Fruit fly (Drosophila melanogaster) whole organism, wandering third instar larva: ENCODE measurements around the gene CG9098.

Experiments
- Abd-B ChIP-seq: fragments of >200 bp; optimal IDR thresholded peaks from 2 replicates; lab custom pipeline; 2017; ENCODE audit warnings: missing biosample characterization, missing genetic modification characterization
- CG32264 ChIP-seq: fragments of 200-800 bp; sonication (Bioruptor generic); optimal IDR thresholded peaks from 2 replicates; lab custom pipeline; 2016; ENCODE audit warnings: missing biosample characterization, missing genetic modification characterization
- CG9705 ChIP-seq: fragments of 200-800 bp; sonication (Bioruptor generic); optimal IDR thresholded peaks from 2 replicates; lab custom pipeline; 2018; ENCODE audit warnings: missing biosample characterization, mild to moderate bottlenecking, missing genetic modification characterization
- CrebA ChIP-seq: fragments of 200-800 bp; sonication (Bioruptor generic); optimal IDR thresholded peaks from 2 replicates; lab custom pipeline; 2016; ENCODE audit warnings: missing biosample characterization, mild to moderate bottlenecking, missing genetic modification characterization, borderline replicate concordance
- Dfd ChIP-seq: fragments of >200 bp; optimal IDR thresholded peaks from 2 replicates; lab custom pipeline; 2017; ENCODE audit warnings: missing biosample characterization, missing genetic modification characterization
- Dif ChIP-seq: fragments of 200-275, 200-300 bp; sonication (Bioruptor generic); optimal IDR thresholded peaks from 2 replicates; lab custom pipeline; 2018; ENCODE audit warnings: missing biosample characterization, missing genetic modification characterization; ENCODE audit not compliant: partially characterized antibody
- GATAd ChIP-seq: sonication (Bioruptor generic); optimal IDR thresholded peaks from 2 replicates; lab custom pipeline; 2016; ENCODE audit warnings: missing biosample characterization, missing genetic modification characterization
- HLH106 ChIP-seq: fragments of 200-800 bp; optimal IDR thresholded peaks from 3 replicates; lab custom pipeline; 2019; ENCODE audit warnings: missing biosample characterization, mild to moderate bottlenecking, missing genetic modification characterization, moderate library complexity
- Hnf4 ChIP-seq: fragments of 200-800 bp; sonication (Bioruptor generic); optimal IDR thresholded peaks from 2 replicates; lab custom pipeline; 2016; ENCODE audit warnings: missing biosample characterization, mild to moderate bottlenecking, missing genetic modification characterization
- Hr78 ChIP-seq: fragments of >200 bp; optimal IDR thresholded peaks from 2 replicates; lab custom pipeline; 2017; ENCODE audit warnings: missing biosample characterization, missing genetic modification characterization
- Hr83 ChIP-seq: fragments of 200-300 bp; sonication (Bioruptor generic); optimal IDR thresholded peaks from 2 replicates; lab custom pipeline; 2016; ENCODE audit warnings: missing biosample characterization, mild to moderate bottlenecking, missing genetic modification characterization, moderate library complexity; ENCODE audit not compliant: poor library complexity, severe bottlenecking
- Jra ChIP-seq: sonication (Bioruptor generic); optimal IDR thresholded peaks from 2 replicates; lab custom pipeline; 2016; ENCODE audit warnings: missing biosample characterization, missing genetic modification characterization
- Mio ChIP-seq: sonication (Bioruptor generic); optimal IDR thresholded peaks from 2 replicates; lab custom pipeline; 2016; ENCODE audit warnings: missing biosample characterization, missing genetic modification characterization
- Myc ChIP-seq: fragments of >200 bp; optimal IDR thresholded peaks from 2 replicates; lab custom pipeline; 2017
- N ChIP-seq: fragments of >200 bp; optimal IDR thresholded peaks from 2 replicates; lab custom pipeline; 2018; ENCODE audit warnings: missing biosample characterization, missing external identifiers, missing genetic modification characterization
- OdsH ChIP-seq: fragments of 200-800 bp; sonication (Bioruptor generic); optimal IDR thresholded peaks from 2 replicates; lab custom pipeline; 2016; ENCODE audit warnings: missing biosample characterization, mild to moderate bottlenecking, missing genetic modification characterization
- Rel ChIP-seq, 2 experiments: fragments of 200-800 bp; sonication (Bioruptor generic) in 1 of 2; optimal IDR thresholded peaks; 2 replicates in 1 of 2; 3 replicates in 1 of 2; lab custom pipeline; 2016 to 2019; ENCODE audit warnings: mild to moderate bottlenecking in 2 of 2, missing biosample characterization in 2 of 2, missing genetic modification characterization in 2 of 2, moderate library complexity in 1 of 2
- Sp1 ChIP-seq: fragments of 200-800 bp; sonication (Bioruptor generic); optimal IDR thresholded peaks from 3 replicates; lab custom pipeline; 2019; ENCODE audit warnings: missing biosample characterization, mild to moderate bottlenecking, missing genetic modification characterization, moderate library complexity
- Vsx2 ChIP-seq: fragments of 200-300, 225-300 bp; sonication (Bioruptor generic); optimal IDR thresholded peaks from 2 replicates; lab custom pipeline; 2018; ENCODE audit warnings: missing biosample characterization, missing genetic modification characterization; ENCODE audit not compliant: partially characterized antibody
- br ChIP-seq: fragments of 200-800 bp; sonication (Bioruptor generic); optimal IDR thresholded peaks from 2 replicates; lab custom pipeline; 2016; ENCODE audit warnings: missing biosample characterization, missing genetic modification characterization
- brk ChIP-seq: fragments of 200-800 bp; sonication (Bioruptor generic); optimal IDR thresholded peaks from 2 replicates; lab custom pipeline; 2016; ENCODE audit warnings: missing biosample characterization, mild to moderate bottlenecking, missing genetic modification characterization
- dl ChIP-seq, 2 experiments: fragments of 175-275, 200-275 bp in 1 of 2; fragments of 200-275 bp in 1 of 2; sonication (Bioruptor generic); optimal IDR thresholded peaks; lab custom pipeline; 2018; ENCODE audit warnings: mild to moderate bottlenecking in 2 of 2, missing biosample characterization in 2 of 2, missing genetic modification characterization in 2 of 2, moderate library complexity in 2 of 2; ENCODE audit not compliant: partially characterized antibody in 2 of 2, insufficient read depth in 1 of 2
- dmrt93B ChIP-seq: fragments of 200-800 bp; sonication (Bioruptor generic); optimal IDR thresholded peaks from 2 replicates; lab custom pipeline; 2018; ENCODE audit warnings: missing biosample characterization, mild to moderate bottlenecking, missing genetic modification characterization
- dsf ChIP-seq: sonication (Bioruptor generic); optimal IDR thresholded peaks from 2 replicates; lab custom pipeline; 2016; ENCODE audit warnings: missing biosample characterization, missing genetic modification characterization, borderline replicate concordance
- ey ChIP-seq: fragments of 200-800 bp; sonication (Bioruptor generic); optimal IDR thresholded peaks from 2 replicates; lab custom pipeline; 2016; ENCODE audit warnings: missing biosample characterization, missing genetic modification characterization
- foxo ChIP-seq, 2 experiments: fragments of 200-800 bp; sonication (Bioruptor generic); optimal IDR thresholded peaks; 2 replicates in 1 of 2; 3 replicates in 1 of 2; lab custom pipeline; 2016 to 2017; ENCODE audit warnings: missing biosample characterization in 2 of 2, missing genetic modification characterization in 2 of 2
- fru ChIP-seq: fragments of 200-800 bp; sonication (Bioruptor generic); optimal IDR thresholded peaks from 3 replicates; lab custom pipeline; 2016; ENCODE audit warnings: missing biosample characterization, mild to moderate bottlenecking, missing genetic modification characterization
- h ChIP-seq: fragments of 200-800 bp; sonication (Bioruptor generic); optimal IDR thresholded peaks from 3 replicates; lab custom pipeline; 2016; ENCODE audit warnings: missing biosample characterization, mild to moderate bottlenecking, missing genetic modification characterization
- jim ChIP-seq: fragments of 175-275, 200-325 bp; sonication (Bioruptor generic); optimal IDR thresholded peaks from 2 replicates; lab custom pipeline; 2016; ENCODE audit warnings: missing biosample characterization, mild to moderate bottlenecking, missing genetic modification characterization
- lola ChIP-seq: fragments of >200 bp; optimal IDR thresholded peaks from 2 replicates; lab custom pipeline; 2017; ENCODE audit warnings: missing biosample characterization, missing genetic modification characterization
- pan ChIP-seq: fragments of >200 bp; optimal IDR thresholded peaks from 2 replicates; lab custom pipeline; 2017
- psq ChIP-seq: fragments of 200-800 bp; sonication (Bioruptor generic); optimal IDR thresholded peaks from 3 replicates; lab custom pipeline; 2017; ENCODE audit warnings: missing biosample characterization, mild to moderate bottlenecking, missing genetic modification characterization, moderate library complexity
- rgr ChIP-seq: fragments of 200-800 bp; sonication (Bioruptor generic); optimal IDR thresholded peaks from 3 replicates; lab custom pipeline; 2016; ENCODE audit warnings: missing biosample characterization, mild to moderate bottlenecking, missing genetic modification characterization
- sage ChIP-seq: fragments of 200-800 bp; sonication (Bioruptor generic); optimal IDR thresholded peaks from 2 replicates; lab custom pipeline; 2016; ENCODE audit warnings: missing biosample characterization, mild to moderate bottlenecking, missing genetic modification characterization
- sv ChIP-seq: fragments of 200-800 bp; sonication (Bioruptor generic); optimal IDR thresholded peaks from 3 replicates; lab custom pipeline; 2016; ENCODE audit warnings: missing biosample characterization, missing genetic modification characterization
- tai ChIP-seq: sonication (Bioruptor generic); optimal IDR thresholded peaks from 2 replicates; lab custom pipeline; 2016; ENCODE audit warnings: missing biosample characterization, missing genetic modification characterization
- usp ChIP-seq: fragments of >200 bp; optimal IDR thresholded peaks from 2 replicates; lab custom pipeline; 2017; ENCODE audit warnings: missing biosample characterization, missing genetic modification characterization
- woc ChIP-seq: sonication (Bioruptor generic); optimal IDR thresholded peaks from 2 replicates; lab custom pipeline; 2016; ENCODE audit warnings: missing biosample characterization, mild to moderate bottlenecking, missing genetic modification characterization

Gene CG9098

DNA sequence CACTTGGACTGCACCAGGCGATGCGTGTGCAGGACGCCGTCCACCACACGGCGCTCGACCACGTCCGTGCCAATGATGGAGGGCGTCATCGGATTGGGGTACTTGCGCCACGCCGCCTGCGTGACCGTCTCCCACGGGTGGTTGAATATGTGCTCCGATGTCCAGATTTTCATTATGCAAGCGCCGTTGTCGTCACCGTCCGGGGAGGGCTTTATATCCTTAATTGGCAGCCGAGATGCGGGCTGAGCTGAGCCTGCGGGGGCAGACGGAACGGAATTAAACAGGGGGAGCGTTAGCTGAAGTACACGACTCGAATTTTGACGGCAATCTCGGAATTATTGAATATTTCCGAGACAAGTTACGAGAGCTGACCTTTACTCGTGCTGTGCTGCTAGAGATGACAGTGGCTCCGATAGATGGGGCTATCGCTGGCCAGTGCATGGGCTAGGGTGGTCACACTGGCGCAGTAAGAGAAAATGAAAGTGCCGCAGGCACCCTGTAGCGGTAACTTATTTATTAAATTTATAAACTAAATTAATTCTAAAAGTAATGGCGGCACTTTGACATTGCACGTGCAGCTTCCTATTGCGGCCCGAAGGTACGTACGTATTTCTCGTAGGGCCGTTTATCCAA is 35.5 kb upstream of the CG9098 start, which contains the start of gene IPIP (continued):
- TF ChIP-seq fru (GFP tag; lab: Kevin White, UChicago): peak; percentile 65
- TF ChIP-seq Jra (GFP tag; lab: Kevin White, UChicago): no peak
- TF ChIP-seq psq (GFP tag; lab: Kevin White, UChicago): no peak
- TF ChIP-seq, all 38 proteins: peak for 13

DNA sequence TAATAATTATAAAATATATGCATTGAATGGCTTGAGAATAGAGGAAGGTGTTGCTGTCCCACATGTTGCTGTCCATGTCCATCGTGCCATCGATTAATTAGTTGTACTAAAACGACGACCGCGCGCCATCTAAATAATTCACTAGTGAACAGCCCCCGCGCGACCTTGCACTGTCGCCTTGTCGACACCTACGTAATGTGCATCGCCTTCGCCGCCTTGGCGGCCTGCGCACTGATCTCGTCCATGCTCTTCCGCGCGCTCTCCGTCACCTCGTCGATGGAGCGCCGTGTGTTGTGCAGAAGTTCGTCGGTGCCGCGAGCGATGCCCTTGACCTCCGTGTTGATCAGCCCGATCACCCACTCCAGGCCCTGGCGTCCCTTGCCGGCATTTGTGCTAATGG is 34.7 kb upstream of the CG9098 start:
- TF ChIP-seq CrebA (GFP tag; lab: Kevin White, UChicago) (no peak), Hr78 (GFP tag; lab: Kevin White, UChicago) (no peak)
- TF ChIP-seq, all 38 proteins: peak for 0

DNA sequence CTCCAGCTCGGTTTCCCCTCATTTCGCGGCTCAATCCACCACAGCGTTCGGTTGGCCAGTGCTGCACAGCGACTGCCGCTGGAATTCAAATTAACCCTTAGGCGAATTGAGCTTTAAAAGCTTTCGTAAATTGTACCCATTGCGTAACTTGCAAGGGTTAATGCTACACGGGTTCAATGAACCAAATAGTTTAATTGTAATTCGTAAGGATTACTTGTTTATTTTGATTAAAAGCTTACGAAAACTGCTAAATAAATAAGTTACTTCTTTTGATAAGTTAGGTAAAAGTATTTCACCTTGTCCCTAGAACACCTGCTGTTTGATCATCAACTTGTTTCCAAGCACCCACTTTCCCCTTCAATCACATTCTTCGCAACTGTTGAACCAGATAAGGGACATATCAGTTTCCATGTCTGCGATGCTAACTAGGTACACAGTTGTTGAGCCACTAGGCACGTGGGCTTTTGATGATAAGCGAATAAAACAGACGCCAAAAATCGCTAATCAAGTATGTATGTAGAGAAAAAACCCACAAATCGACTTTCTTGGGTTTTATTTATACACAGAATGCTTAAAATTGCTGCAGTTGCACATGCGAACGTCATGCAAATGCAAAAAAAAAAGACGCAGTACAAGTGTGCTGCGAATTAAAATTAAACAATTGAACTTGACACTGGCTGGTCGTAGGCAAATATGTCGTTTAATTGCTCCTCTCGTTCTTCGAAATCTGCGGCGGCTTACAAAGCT is 34.0 kb upstream of the CG9098 start, which contains the start of gene Pfas:
Gene Pfas (minus strand): TSS at position 79 of the 747 bp plus-strand sequence.
- TF ChIP-seq br (GFP tag; lab: Kevin White, UChicago) (peak; percentile 82), Sp1 (GFP tag; lab: Kevin White, UChicago) (peak; percentile 70), Dfd (GFP tag; lab: Kevin White, UChicago) (no peak), CG9705 (GFP tag; lab: Kevin White, UChicago) (peak; percentile 54), sv (peak; percentile 19), N (GFP tag; lab: Kevin White, UChicago) (no peak), dsf (no peak), Hr78 (GFP tag; lab: Kevin White, UChicago) (no peak), woc (GFP tag; lab: Kevin White, UChicago) (peak; percentile 54), GATAd (GFP tag; lab: Kevin White, UChicago) (no peak), fru (GFP tag; lab: Kevin White, UChicago) (peak; percentile 80), usp (GFP tag; lab: Kevin White, UChicago) (no peak), Abd-B (no peak), pan (lab: Kevin White, UChicago) (no peak), Myc (lab: Kevin White, UChicago) (peak; percentile 83), sage (no peak), psq (GFP tag; lab: Kevin White, UChicago) (peak; percentile 57), ey (GFP tag; lab: Kevin White, UChicago) (peak; percentile 66), tai (GFP tag; lab: Kevin White, UChicago) (no peak), CrebA (GFP tag; lab: Kevin White, UChicago) (no peak), HLH106 (tag; lab: Kevin White, UChicago) (peak; percentile 66), dmrt93B (no peak), CG32264 (GFP tag; lab: Kevin White, UChicago) (peak; percentile 52), foxo (GFP tag; optimal IDR thresholded peaks at IDR 0.05; lab: Kevin White, UChicago) (peak in 1 of 2 experiments; percentile 74), brk (GFP tag; lab: Kevin White, UChicago) (no peak), Dif (GFP tag; lab: Kevin White, UChicago) (no peak), dl (GFP tag; optimal IDR thresholded peaks at IDR 0.05; lab: Kevin White, UChicago; ENCODE audit: insufficient read depth in 1 of 2, partially characterized antibody in 2 of 2) (no peak), Jra (GFP tag; lab: Kevin White, UChicago) (no peak), lola (GFP tag; lab: Kevin White, UChicago) (no peak), Hr83 (GFP tag; lab: Kevin White, UChicago) (no peak), Rel (GFP tag; optimal IDR thresholded peaks at IDR 0.05; lab: Kevin White, UChicago) (no peak), Rel (tag; optimal IDR thresholded peaks at IDR 0.05; lab: Kevin White, UChicago) (peak; percentile 88), rgr (GFP tag; lab: Kevin White, UChicago) (peak; percentile 68), OdsH (peak; percentile 65), Hnf4 (GFP tag; lab: Kevin White, UChicago) (no peak), jim (GFP tag; lab: Kevin White, UChicago) (no peak), Mio (GFP tag; lab: Kevin White, UChicago) (no peak), h (GFP tag; lab: Kevin White, UChicago) (peak; percentile 76), Vsx2 (GFP tag; lab: Kevin White, UChicago) (no peak)
